Worm (Caenorhabditis elegans) whole organism, L2 larva: ENCODE data around the gene H13N06.7.

Experiments
- C34F6.9 ChIP-seq: fragments of 150-350 bp; optimal IDR thresholded peaks from 2 replicates; lab custom pipeline; 2014; ENCODE audit warnings: missing biosample characterization, missing genetic modification characterization
- F13H6.1 ChIP-seq: sonication (generic microtip); optimal IDR thresholded peaks from 2 replicates; lab custom pipeline; 2016; ENCODE audit warnings: missing genetic modification characterization, missing compliant biosample characterization
- R02D3.7 ChIP-seq: fragments of 150-350 bp; optimal IDR thresholded peaks from 2 replicates; lab custom pipeline; 2014; ENCODE audit warnings: missing biosample characterization, missing genetic modification characterization
- ZK546.5 ChIP-seq: sonication (generic microtip); optimal IDR thresholded peaks from 2 replicates; lab custom pipeline; 2017; ENCODE audit warnings: missing biosample characterization, missing genetic modification characterization
- aly-2 ChIP-seq: fragments of 150-350 bp; optimal IDR thresholded peaks from 2 replicates; lab custom pipeline; 2014; ENCODE audit warnings: missing biosample characterization, missing genetic modification characterization
- blmp-1 ChIP-seq: sonication (generic microtip); optimal IDR thresholded peaks from 2 replicates; lab custom pipeline; 2017; ENCODE audit warnings: missing genetic modification characterization, mild to moderate bottlenecking, missing compliant biosample characterization, antibody characterized with exemption, moderate library complexity; ENCODE audit not compliant: insufficient read depth
- ceh-82 ChIP-seq: fragments of 150-350 bp; optimal IDR thresholded peaks from 2 replicates; lab custom pipeline; 2014; ENCODE audit warnings: missing biosample characterization, missing genetic modification characterization
- crh-2 ChIP-seq: sonication (generic microtip); optimal IDR thresholded peaks from 2 replicates; lab custom pipeline; 2017; ENCODE audit warnings: missing biosample characterization, missing genetic modification characterization
- dmd-4 ChIP-seq: sonication (generic microtip); optimal IDR thresholded peaks from 2 replicates; lab custom pipeline; 2017; ENCODE audit warnings: missing biosample characterization, missing genetic modification characterization
- elt-1 ChIP-seq: fragments of 150-350 bp; optimal IDR thresholded peaks from 2 replicates; lab custom pipeline; 2014; ENCODE audit warnings: missing biosample characterization, missing genetic modification characterization
- elt-3 ChIP-seq: sonication (generic microtip); optimal IDR thresholded peaks from 2 replicates; lab custom pipeline; 2017; ENCODE audit warnings: missing biosample characterization, missing genetic modification characterization
- fos-1 ChIP-seq: fragments of 150-350 bp; optimal IDR thresholded peaks from 2 replicates; lab custom pipeline; 2014; ENCODE audit warnings: missing biosample characterization, missing genetic modification characterization
- gmeb-1 ChIP-seq: fragments of 150-350 bp; optimal IDR thresholded peaks from 2 replicates; lab custom pipeline; 2014; ENCODE audit warnings: missing biosample characterization, missing genetic modification characterization
- lin-39 ChIP-seq: fragments of 150-350 bp; optimal IDR thresholded peaks from 2 replicates; lab custom pipeline; 2014; ENCODE audit warnings: missing biosample characterization, missing genetic modification reagents, missing genetic modification characterization
- lsy-2 ChIP-seq, 2 experiments: fragments of 150-350 bp in 1 of 2; sonication (generic microtip) in 1 of 2; optimal IDR thresholded peaks; 2 replicates each; lab custom pipeline; 2014 to 2017; ENCODE audit warnings: missing biosample characterization in 2 of 2, missing genetic modification characterization in 2 of 2
- mab-5 ChIP-seq: fragments of 150-350 bp; optimal IDR thresholded peaks from 2 replicates; lab custom pipeline; 2014; ENCODE audit warnings: missing biosample characterization, missing genetic modification characterization
- mbf-1 ChIP-seq: sonication (generic microtip); optimal IDR thresholded peaks from 2 replicates; lab custom pipeline; 2017; ENCODE audit warnings: missing biosample characterization, missing genetic modification characterization
- mdl-1 ChIP-seq, 2 experiments: fragments of 150-350 bp in 1 of 2; sonication (generic microtip) in 1 of 2; optimal IDR thresholded peaks; 2 replicates each; lab custom pipeline; 2017; ENCODE audit warnings: missing biosample characterization in 2 of 2, missing genetic modification characterization in 2 of 2
- nhr-11 ChIP-seq: fragments of 150-350 bp; optimal IDR thresholded peaks from 2 replicates; lab custom pipeline; 2014; ENCODE audit warnings: missing biosample characterization, missing genetic modification characterization
- nhr-129 ChIP-seq: fragments of 150-350 bp; optimal IDR thresholded peaks from 2 replicates; lab custom pipeline; 2014; ENCODE audit warnings: missing biosample characterization, missing genetic modification characterization
- nhr-21 ChIP-seq: fragments of 150-350 bp; optimal IDR thresholded peaks from 2 replicates; lab custom pipeline; 2014; ENCODE audit warnings: missing biosample characterization, missing genetic modification characterization
- nhr-23 ChIP-seq: fragments of 150-350 bp; optimal IDR thresholded peaks from 2 replicates; lab custom pipeline; 2014; ENCODE audit warnings: missing biosample characterization, missing genetic modification reagents, missing genetic modification characterization
- nhr-237 ChIP-seq: fragments of 150-350 bp; optimal IDR thresholded peaks from 2 replicates; lab custom pipeline; 2014; ENCODE audit warnings: missing biosample characterization, missing genetic modification characterization
- nhr-25 ChIP-seq: fragments of 150-350 bp; sonication (generic microtip); optimal IDR thresholded peaks from 3 replicates; lab custom pipeline; 2014; ENCODE audit warnings: missing biosample characterization, missing genetic modification characterization
- peb-1 ChIP-seq: fragments of 150-350 bp; optimal IDR thresholded peaks from 2 replicates; lab custom pipeline; 2014; ENCODE audit warnings: missing biosample characterization, missing genetic modification characterization
- skn-1 ChIP-seq: sonication (generic microtip); optimal IDR thresholded peaks from 2 replicates; lab custom pipeline; 2017; ENCODE audit warnings: missing biosample characterization, missing genetic modification characterization
- sma-3 ChIP-seq: sonication (generic microtip); optimal IDR thresholded peaks from 2 replicates; lab custom pipeline; 2016; ENCODE audit warnings: missing genetic modification reagents, missing genetic modification characterization, missing compliant biosample characterization
- sma-9 ChIP-seq, 2 experiments: fragments of 150-350 bp in 1 of 2; sonication (generic microtip) in 1 of 2; optimal IDR thresholded peaks; 2 replicates each; lab custom pipeline; 2014 to 2016; ENCODE audit warnings: missing genetic modification characterization in 2 of 2, mild to moderate bottlenecking in 1 of 2, missing biosample characterization in 1 of 2, missing compliant biosample characterization in 1 of 2, missing genetic modification reagents in 1 of 2, moderate library complexity in 1 of 2
- snpc-4 ChIP-seq: fragments of 150-350 bp; optimal IDR thresholded peaks from 2 replicates; lab custom pipeline; 2014; ENCODE audit warnings: missing biosample characterization, missing genetic modification characterization
- unc-39 ChIP-seq: fragments of 150-350 bp; optimal IDR thresholded peaks from 2 replicates; lab custom pipeline; 2014; ENCODE audit warnings: missing biosample characterization, missing genetic modification characterization
- unc-55 ChIP-seq: fragments of 150-350 bp; sonication (generic microtip); optimal IDR thresholded peaks from 3 replicates; lab custom pipeline; 2014; ENCODE audit warnings: missing biosample characterization, missing genetic modification reagents, missing genetic modification characterization
- unc-62 ChIP-seq: fragments of 150-350 bp; optimal IDR thresholded peaks from 2 replicates; lab custom pipeline; 2014; ENCODE audit warnings: missing biosample characterization, missing genetic modification reagents, missing genetic modification characterization
- zag-1 ChIP-seq: fragments of 150-350 bp; optimal IDR thresholded peaks from 2 replicates; lab custom pipeline; 2014; ENCODE audit warnings: missing biosample characterization, missing genetic modification characterization
- ztf-1 ChIP-seq: fragments of 200-800 bp; sonication (Bioruptor generic); conservative IDR thresholded peaks from 2 replicates; pipeline ENCODE4 v1.3.6; 2022; ENCODE audit warnings: missing genetic modification characterization, missing compliant biosample characterization

Gene H13N06.7

ce11 chrX:15493322-15493721 lies 9.6 kb upstream of the H13N06.7 start, which contains the start of gene gob-1:
Gene gob-1 (plus strand): TSS chrX:15493602.
- no peak for TF ChIP-seq nhr-23 (tag; lab: Kevin White, UChicago)
- TF ChIP-seq peb-1 (tag; lab: Kevin White, UChicago), result no peak
- TF ChIP-seq gmeb-1 (tag; lab: Kevin White, UChicago), result no peak
- TF ChIP-seq ztf-1 (GFP tag; lab: Robert Waterston, UW), result no peak
- TF ChIP-seq blmp-1 (tag; lab: Kevin White, UChicago), result no peak
- TF ChIP-seq crh-2 (tag; lab: Kevin White, UChicago), result no peak
- no peak for TF ChIP-seq mab-5
- no peak for TF ChIP-seq R02D3.7 (tag; lab: Kevin White, UChicago)
- no peak for TF ChIP-seq unc-39 (tag; lab: Kevin White, UChicago)
- no peak for TF ChIP-seq nhr-129 (tag; lab: Kevin White, UChicago)
- no peak for TF ChIP-seq fos-1 (tag; lab: Kevin White, UChicago)
- no peak for TF ChIP-seq unc-62 (GFP tag; lab: Kevin White, UChicago)
- TF ChIP-seq ceh-82 (tag; lab: Kevin White, UChicago), result no peak
- no peak for TF ChIP-seq nhr-237
- TF ChIP-seq mdl-1 (tag; optimal IDR thresholded peaks at IDR 0.05; lab: Kevin White, UChicago), result no peak
- no peak for TF ChIP-seq zag-1 (tag; lab: Kevin White, UChicago)
- no peak for TF ChIP-seq unc-55
- TF ChIP-seq, all 48 proteins: peak for 0

ce11 chrX:15494154-15494553 lies 8.8 kb upstream of the H13N06.7 start:
- TF ChIP-seq unc-62 (GFP tag; lab: Kevin White, UChicago), result no peak
- TF ChIP-seq nhr-25 (tag; lab: Kevin White, UChicago), result peak; percentile 24
- TF ChIP-seq mdl-1 (tag; optimal IDR thresholded peaks at IDR 0.05; lab: Kevin White, UChicago), result no peak
- TF ChIP-seq fos-1 (tag; lab: Kevin White, UChicago), result peak; percentile 19
- no peak for TF ChIP-seq nhr-11
- TF ChIP-seq lsy-2 (tag; optimal IDR thresholded peaks at IDR 0.05; lab: Kevin White, UChicago), result no peak
- TF ChIP-seq sma-9 (GFP tag; optimal IDR thresholded peaks at IDR 0.05; lab: Kevin White, UChicago), result peak; percentile 7
- TF ChIP-seq sma-9 (tag; optimal IDR thresholded peaks at IDR 0.05; lab: Kevin White, UChicago), result no peak

ce11 chrX:15496927-15497605 lies 5.9 kb upstream of the H13N06.7 start, which contains the start of gene suox-1:
Gene suox-1 (plus strand): TSS chrX:15497555.
- TF ChIP-seq crh-2 (tag; lab: Kevin White, UChicago) (peak; percentile 56), lsy-2 (tag; optimal IDR thresholded peaks at IDR 0.05; lab: Kevin White, UChicago) (peak in 1 of 2 experiments; percentile 23), nhr-21 (tag; lab: Kevin White, UChicago) (peak; percentile 40), C34F6.9 (tag; lab: Kevin White, UChicago) (no peak), nhr-25 (tag; lab: Kevin White, UChicago) (peak; percentile 70), snpc-4 (tag; lab: Kevin White, UChicago) (no peak), nhr-129 (tag; lab: Kevin White, UChicago) (peak; percentile 33), F13H6.1 (peak; percentile 52), sma-3 (peak; percentile 32), lin-39 (tag; lab: Kevin White, UChicago) (no peak), fos-1 (tag; lab: Kevin White, UChicago) (peak; percentile 38), mdl-1 (tag; optimal IDR thresholded peaks at IDR 0.05; lab: Kevin White, UChicago) (peak in 1 of 2 experiments; percentile 72), sma-9 (GFP tag; optimal IDR thresholded peaks at IDR 0.05; lab: Kevin White, UChicago) (peak; percentile 55), sma-9 (tag; optimal IDR thresholded peaks at IDR 0.05; lab: Kevin White, UChicago) (no peak), skn-1 (tag; lab: Kevin White, UChicago) (no peak)

DNA sequence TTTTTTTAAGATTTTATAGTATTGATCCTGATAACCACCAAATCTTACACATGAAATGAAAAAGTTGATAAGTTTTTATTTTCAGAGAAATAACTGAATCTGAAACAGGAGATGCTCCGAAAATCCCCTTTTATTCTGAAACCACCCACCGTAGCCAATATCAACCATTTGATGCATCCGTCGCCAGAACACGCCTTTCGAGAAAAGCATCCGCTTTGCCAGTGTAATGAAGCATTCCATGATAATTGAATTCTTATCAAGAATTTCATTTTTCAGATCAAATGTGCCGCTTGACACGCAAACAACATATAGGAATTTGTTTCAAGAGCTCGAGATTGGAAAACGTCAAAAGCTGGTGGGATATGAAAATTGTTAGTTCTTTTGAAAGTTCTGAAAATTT lies 1.9 kb downstream of the H13N06.7 start, which contains the start of gene tbh-1:
tbh-1 (minus strand) TSS at position 101 of the 400 bp plus-strand sequence.
- TF ChIP-seq sma-3 (no peak), R02D3.7 (tag; lab: Kevin White, UChicago) (no peak), nhr-237 (no peak), ztf-1 (GFP tag; lab: Robert Waterston, UW) (no peak), blmp-1 (tag; lab: Kevin White, UChicago) (no peak), peb-1 (tag; lab: Kevin White, UChicago) (no peak), unc-55 (no peak), elt-1 (no peak), mbf-1 (tag; lab: Kevin White, UChicago) (no peak), ZK546.5 (no peak), crh-2 (tag; lab: Kevin White, UChicago) (no peak), elt-3 (no peak), aly-2 (tag; lab: Kevin White, UChicago) (no peak), C34F6.9 (tag; lab: Kevin White, UChicago) (no peak), unc-39 (tag; lab: Kevin White, UChicago) (no peak), dmd-4 (tag; lab: Kevin White, UChicago) (no peak), unc-62 (GFP tag; lab: Kevin White, UChicago) (no peak)
- TF ChIP-seq, all 48 proteins: peak for 0
